Fruit fly (Drosophila melanogaster): Measurements from ENCODE around the gene CG9257.
A peak's percentile ranks its signal among the peaks of the same experiment; 100 is the strongest.

The CG9257 gene

DNA sequence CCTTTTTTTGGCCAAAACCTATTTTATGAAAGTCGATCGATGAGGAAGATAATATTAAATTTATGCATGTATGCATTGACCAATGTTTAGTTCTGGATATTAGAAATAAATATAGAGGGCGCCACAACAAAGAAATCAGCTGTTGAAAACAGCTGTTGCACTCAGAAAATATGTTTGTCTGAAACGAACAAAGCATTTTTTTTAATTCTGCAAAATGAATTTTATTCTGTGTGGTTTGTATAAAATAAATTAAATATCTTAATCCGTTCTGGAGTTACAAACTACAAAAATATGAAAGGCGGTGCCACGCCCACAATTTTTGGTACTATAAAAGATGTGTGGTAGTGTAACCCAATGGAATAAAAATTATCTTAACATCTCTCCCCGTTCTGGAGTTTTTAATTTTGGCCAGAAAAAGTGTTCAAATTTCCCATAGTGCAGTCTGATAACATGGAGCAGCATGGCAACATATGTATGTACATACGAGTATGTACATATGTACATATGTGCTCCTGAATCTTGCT, 6.3 kb downstream of the CG9257 start (continued):
- TF ChIP-seq Hsf (GFP tag; optimal IDR thresholded peaks at IDR 0.05) (peak; percentile 51), cas (GFP tag; IDR thresholded peaks at IDR 0.05) (no peak), CG8765 (GFP tag; IDR thresholded peaks at IDR 0.05) (no peak), ftz-f1 (GFP tag; optimal IDR thresholded peaks at IDR 0.05) (no peak), psq (GFP tag; optimal IDR thresholded peaks at IDR 0.05) (no peak), CG2120 (GFP tag; optimal IDR thresholded peaks at IDR 0.05) (peak; percentile 26), slbo (GFP tag; IDR thresholded peaks at IDR 0.05) (no peak; the same call in 1 of the 2 replicates), CG2202 (tag; optimal IDR thresholded peaks at IDR 0.05) (peak; percentile 33), abd-A (tag; optimal IDR thresholded peaks at IDR 0.05) (no peak), CG18619 (GFP tag; optimal IDR thresholded peaks at IDR 0.05) (peak; percentile 52), CG18599 (GFP tag; optimal IDR thresholded peaks at IDR 0.05) (no peak), trem (tag; optimal IDR thresholded peaks at IDR 0.05) (peak; percentile 40), mam (GFP tag; optimal IDR thresholded peaks at IDR 0.05) (no peak), dmrt99B (tag; optimal IDR thresholded peaks at IDR 0.05) (peak; percentile 65), CoRest (tag; optimal IDR thresholded peaks at IDR 0.05) (peak; percentile 75), CG17361 (GFP tag; IDR thresholded peaks at IDR 0.05) (peak; percentile 73), aop (GFP tag; IDR thresholded peaks at IDR 0.05) (no peak), CG9817 (tag; optimal IDR thresholded peaks at IDR 0.05) (peak; percentile 21), kay (GFP tag; optimal IDR thresholded peaks at IDR 0.05) (no peak), stc (GFP tag; IDR thresholded peaks at IDR 0.05) (0 out of 2 replicates have a peak, but pooled peaks have one; percentile 9), wek (GFP tag; optimal IDR thresholded peaks at IDR 0.05) (no peak), Bteb2 (GFP tag; optimal IDR thresholded peaks at IDR 0.05) (peak; percentile 29), knrl (GFP tag; IDR thresholded peaks at IDR 0.05; ENCODE audit: partially characterized antibody) (no peak), CG13894 (tag; optimal IDR thresholded peaks at IDR 0.05) (no peak), crp (GFP tag; optimal IDR thresholded peaks at IDR 0.05) (peak; percentile 8 to 82), CG9932 (GFP tag; IDR thresholded peaks at IDR 0.05) (no peak), CG7357 (GFP tag; IDR thresholded peaks at IDR 0.05) (no peak), CG11695 (GFP tag; IDR thresholded peaks at IDR 0.05) (0 out of 3 replicates have a peak, but pooled peaks have one; percentile 10), CG13287 (GFP tag; IDR thresholded peaks at IDR 0.05; ENCODE audit: partially characterized antibody) (no peak), zen2 (GFP tag; IDR thresholded peaks at IDR 0.05; ENCODE audit: partially characterized antibody) (no peak), Sin3A (optimal IDR thresholded peaks at IDR 0.05) (no peak), CG12744 (GFP tag; optimal IDR thresholded peaks at IDR 0.05) (no peak), Mrtf (GFP tag; IDR thresholded peaks at IDR 0.05) (no peak), Awh (GFP tag; IDR thresholded peaks at IDR 0.05) (peak; percentile 29; the same call in 1 of the 2 replicates), NFAT (GFP tag; IDR thresholded peaks at IDR 0.05) (no peak), C15 (GFP tag; IDR thresholded peaks at IDR 0.05) (0 out of 3 replicates have a peak, but pooled peaks have one; percentile 54), ac (GFP tag; optimal IDR thresholded peaks at IDR 0.05) (peak; percentile 34), Poxn (GFP tag; IDR thresholded peaks at IDR 0.05) (no peak), CTCF (GFP tag; optimal IDR thresholded peaks at IDR 0.05) (peak; percentile 89), kah (GFP tag; optimal IDR thresholded peaks at IDR 0.05) (no peak), sug (tag; optimal IDR thresholded peaks at IDR 0.05) (peak; percentile 5), CG6854 (GFP tag; optimal IDR thresholded peaks at IDR 0.05) (no peak), CG3163 (GFP tag; optimal IDR thresholded peaks at IDR 0.05) (no peak), Xrp1 (GFP tag; IDR thresholded peaks at IDR 0.05) (peak; percentile 62), CG6683 (GFP tag; optimal IDR thresholded peaks at IDR 0.05) (no peak), CG6791 (GFP tag; IDR thresholded peaks at IDR 0.05; ENCODE audit: partially characterized antibody) (no peak), tin (GFP tag; optimal IDR thresholded peaks at IDR 0.05) (peak; percentile 45), kni (GFP tag; optimal IDR thresholded peaks at IDR 0.05) (no peak), tio (GFP tag; optimal IDR thresholded peaks at IDR 0.05) (peak; percentile 85), Dbx (GFP tag; IDR thresholded peaks at IDR 0.05) (no peak), mirr (GFP tag; optimal IDR thresholded peaks at IDR 0.05) (no peak), scrt (GFP tag; optimal IDR thresholded peaks at IDR 0.05) (peak; percentile 12)

Data from whole organism, embryonic.